Fruit fly (Drosophila melanogaster): ENCODE results near the gene Arp3.

Arp3 gene

dm6 chr3L:8150284-8150683 lies 34.6 kb upstream of the Arp3 start:
- TF ChIP-seq EcR (GFP tag; optimal IDR thresholded peaks at IDR 0.05) (no peak), pan (optimal IDR thresholded peaks at IDR 0.05) (no peak), CG8478 (optimal IDR thresholded peaks at IDR 0.05) (no peak), usp (GFP tag; optimal IDR thresholded peaks at IDR 0.05) (no peak)

dm6 chr3L:8137448-8137906 lies 21.8 kb upstream of the Arp3 start, which contains the start of the genes Setx and mus301:
Gene Setx (minus strand): TSS chr3L:8137498.
Gene mus301 (plus strand): TSS chr3L:8137808.
- TF ChIP-seq EcR (GFP tag; optimal IDR thresholded peaks at IDR 0.05), result no peak
- TF ChIP-seq psq (optimal IDR thresholded peaks at IDR 0.05), result no peak
- TF ChIP-seq Dll (optimal IDR thresholded peaks at IDR 0.05), result no peak
- no peak for TF ChIP-seq pan (optimal IDR thresholded peaks at IDR 0.05)
- no peak for TF ChIP-seq usp (GFP tag; optimal IDR thresholded peaks at IDR 0.05)
- no peak for TF ChIP-seq CG8478 (optimal IDR thresholded peaks at IDR 0.05)

- TF ChIP-seq CG8478 (optimal IDR thresholded peaks at IDR 0.05), result no peak
- no peak for TF ChIP-seq pan (optimal IDR thresholded peaks at IDR 0.05)
- no peak for TF ChIP-seq psq (optimal IDR thresholded peaks at IDR 0.05)
- TF ChIP-seq usp (GFP tag; optimal IDR thresholded peaks at IDR 0.05), result no peak
- no peak for TF ChIP-seq Dll (optimal IDR thresholded peaks at IDR 0.05)
- TF ChIP-seq EcR (GFP tag; optimal IDR thresholded peaks at IDR 0.05), result no peak
These were observed 12.8 kb upstream of the Arp3 start for dm6 chr3L:8128396-8129050.

- TF ChIP-seq pan (optimal IDR thresholded peaks at IDR 0.05) (no peak), CG8478 (optimal IDR thresholded peaks at IDR 0.05) (no peak), usp (GFP tag; optimal IDR thresholded peaks at IDR 0.05) (no peak), Dll (optimal IDR thresholded peaks at IDR 0.05) (no peak), EcR (GFP tag; optimal IDR thresholded peaks at IDR 0.05) (no peak), psq (optimal IDR thresholded peaks at IDR 0.05) (no peak)
These were observed 12.1 kb upstream of the Arp3 start, which contains the start of the genes Cds and Uba2 for dm6 chr3L:8127712-8128210. Gene Cds (plus strand): TSS chr3L:8127762. Gene Uba2 (minus strand): TSS chr3L:8127818.

- TF ChIP-seq usp (GFP tag; optimal IDR thresholded peaks at IDR 0.05) (no peak), pan (optimal IDR thresholded peaks at IDR 0.05) (no peak)
These were observed 9.0 kb upstream of the Arp3 start, which contains the start of the genes CG7550 and mRpL36 for dm6 chr3L:8124481-8125359. Gene CG7550 (minus strand): TSS chr3L:8124531. Gene mRpL36 (minus strand): TSS chr3L:8125132.

dm6 chr3L:8121590-8121989 lies 5.9 kb upstream of the Arp3 start, which contains the start of gene ldbr:
Gene ldbr (plus strand): TSS chr3L:8121827.
- TF ChIP-seq psq (optimal IDR thresholded peaks at IDR 0.05) (no peak), EcR (GFP tag; optimal IDR thresholded peaks at IDR 0.05) (no peak), Dll (optimal IDR thresholded peaks at IDR 0.05) (no peak), CG8478 (optimal IDR thresholded peaks at IDR 0.05) (no peak), pan (optimal IDR thresholded peaks at IDR 0.05) (no peak), usp (GFP tag; optimal IDR thresholded peaks at IDR 0.05) (no peak)

- TF ChIP-seq pan (optimal IDR thresholded peaks at IDR 0.05), result no peak
- no peak for TF ChIP-seq CG8478 (optimal IDR thresholded peaks at IDR 0.05)
- TF ChIP-seq usp (GFP tag; optimal IDR thresholded peaks at IDR 0.05), result no peak
- no peak for TF ChIP-seq Dll (optimal IDR thresholded peaks at IDR 0.05)
- TF ChIP-seq EcR (GFP tag; optimal IDR thresholded peaks at IDR 0.05), result no peak
- TF ChIP-seq psq (optimal IDR thresholded peaks at IDR 0.05), result no peak
These were observed 1.1 kb upstream of the Arp3 start for dm6 chr3L:8116809-8117208.

- TF ChIP-seq psq (optimal IDR thresholded peaks at IDR 0.05) (no peak), pan (optimal IDR thresholded peaks at IDR 0.05) (no peak), usp (GFP tag; optimal IDR thresholded peaks at IDR 0.05) (no peak), Dll (optimal IDR thresholded peaks at IDR 0.05) (no peak), EcR (GFP tag; optimal IDR thresholded peaks at IDR 0.05) (no peak), CG8478 (optimal IDR thresholded peaks at IDR 0.05) (no peak)
These were observed 5.5 kb downstream of the Arp3 start, which contains the start of gene Nulp1 for dm6 chr3L:8110171-8110570. Gene Nulp1 (plus strand): TSS chr3L:8110368.

dm6 chr3L:8108886-8109285 lies 6.8 kb downstream of the Arp3 start, which contains the start of gene fan:
Gene fan (plus strand): TSS chr3L:8109132.
- no peak for TF ChIP-seq pan (optimal IDR thresholded peaks at IDR 0.05)
- TF ChIP-seq usp (GFP tag; optimal IDR thresholded peaks at IDR 0.05), result no peak
- TF ChIP-seq EcR (GFP tag; optimal IDR thresholded peaks at IDR 0.05), result no peak
- TF ChIP-seq psq (optimal IDR thresholded peaks at IDR 0.05), result no peak
- no peak for TF ChIP-seq CG8478 (optimal IDR thresholded peaks at IDR 0.05)
- no peak for TF ChIP-seq Dll (optimal IDR thresholded peaks at IDR 0.05)

dm6 chr3L:8108201-8108600 lies 7.5 kb downstream of the Arp3 start:
- TF ChIP-seq usp (GFP tag; optimal IDR thresholded peaks at IDR 0.05) (no peak), pan (optimal IDR thresholded peaks at IDR 0.05) (no peak), Dll (optimal IDR thresholded peaks at IDR 0.05) (no peak), EcR (GFP tag; optimal IDR thresholded peaks at IDR 0.05) (no peak), CG8478 (optimal IDR thresholded peaks at IDR 0.05) (no peak), psq (optimal IDR thresholded peaks at IDR 0.05) (no peak)

dm6 chr3L:8097101-8097500 lies 18.6 kb downstream of the Arp3 start:
- TF ChIP-seq Dll (optimal IDR thresholded peaks at IDR 0.05), result no peak
- TF ChIP-seq usp (GFP tag; optimal IDR thresholded peaks at IDR 0.05), result no peak
- TF ChIP-seq EcR (GFP tag; optimal IDR thresholded peaks at IDR 0.05), result no peak
- TF ChIP-seq CG8478 (optimal IDR thresholded peaks at IDR 0.05), result no peak
- TF ChIP-seq pan (optimal IDR thresholded peaks at IDR 0.05), result no peak
- no peak for TF ChIP-seq psq (optimal IDR thresholded peaks at IDR 0.05)
